Fruit fly (Drosophila melanogaster) whole organism, embryonic: ENCODE data around the gene CG7025.

Source experiments
- Adf1 ChIP-seq: fragments of 200-800 bp; sonication (Bioruptor generic); IDR thresholded peaks from 2 replicates; pipeline ENCODE4 v1.3.6; 2022; ENCODE audit warnings: missing biosample characterization, missing genetic modification characterization
- Bdp1 ChIP-seq: fragments of 200-800 bp; sonication (Bioruptor generic); optimal IDR thresholded peaks from 3 replicates; lab custom pipeline; 2016; ENCODE audit warnings: missing biosample characterization, missing genetic modification characterization
- CG10209 ChIP-seq: fragments of 200-800 bp; sonication (Bioruptor generic); optimal IDR thresholded peaks from 3 replicates; lab custom pipeline; 2017; ENCODE audit warnings: missing biosample characterization, mild to moderate bottlenecking, missing genetic modification characterization, missing genetic modification reagents
- CG10543 ChIP-seq: fragments of 200-800 bp; sonication (Bioruptor generic); optimal IDR thresholded peaks from 3 replicates; lab custom pipeline; 2017; ENCODE audit warnings: missing biosample characterization, mild to moderate bottlenecking, missing genetic modification characterization, moderate library complexity
- CG10979 ChIP-seq: fragments of 200-800 bp; sonication (Bioruptor generic); optimal IDR thresholded peaks from 2 replicates; lab custom pipeline; 2018; ENCODE audit warnings: missing biosample characterization, mild to moderate bottlenecking, missing genetic modification characterization, moderate library complexity
- CG11085 ChIP-seq: fragments of 200-800 bp; sonication (Bioruptor generic); IDR thresholded peaks from 2 replicates; pipeline ENCODE4 v1.3.6; 2022; ENCODE audit warnings: missing biosample characterization, missing genetic modification characterization
- CG12071 ChIP-seq: fragments of 200-800 bp; sonication (Bioruptor generic); optimal IDR thresholded peaks from 3 replicates; lab custom pipeline; 2018; ENCODE audit warnings: missing biosample characterization, mild to moderate bottlenecking, missing genetic modification characterization
- CG12299 ChIP-seq: fragments of 200-800 bp; sonication (Bioruptor generic); optimal IDR thresholded peaks from 2 replicates; lab custom pipeline; 2018; ENCODE audit warnings: missing biosample characterization, mild to moderate bottlenecking, missing genetic modification characterization
- CG13296 ChIP-seq: fragments of 200-800 bp; sonication (Bioruptor generic); optimal IDR thresholded peaks from 3 replicates; lab custom pipeline; 2018; ENCODE audit warnings: missing biosample characterization, mild to moderate bottlenecking, missing genetic modification characterization
- CG14441 ChIP-seq: fragments of 200-800 bp; sonication (Bioruptor generic); IDR thresholded peaks from 2 replicates; pipeline ENCODE4 v1.3.6; 2022; ENCODE audit warnings: missing biosample characterization, missing genetic modification characterization
- CG2678 ChIP-seq: fragments of 200-800 bp; sonication (Bioruptor generic); optimal IDR thresholded peaks from 3 replicates; lab custom pipeline; 2019; ENCODE audit warnings: missing biosample characterization, mild to moderate bottlenecking, missing genetic modification characterization, moderate library complexity
- CG31224 ChIP-seq: fragments of 200-800 bp; sonication (Bioruptor generic); IDR thresholded peaks from 2 replicates; pipeline ENCODE4 v1.3.6; 2022; ENCODE audit warnings: missing biosample characterization, missing genetic modification characterization
- CG3281 ChIP-seq: fragments of 200-800 bp; sonication (Bioruptor generic); optimal IDR thresholded peaks from 3 replicates; lab custom pipeline; 2017; ENCODE audit warnings: missing biosample characterization, mild to moderate bottlenecking, missing genetic modification characterization
- CG34376 ChIP-seq: fragments of 200-800 bp; sonication (Bioruptor generic); optimal IDR thresholded peaks from 2 replicates; lab custom pipeline; 2018; ENCODE audit warnings: missing biosample characterization, mild to moderate bottlenecking, missing genetic modification characterization
- CG34422 ChIP-seq: fragments of 200-800 bp; sonication (Bioruptor generic); IDR thresholded peaks from 3 replicates; pipeline ENCODE4 v1.3.6; 2022; ENCODE audit warnings: missing biosample characterization, missing genetic modification characterization
- CG3995 ChIP-seq: fragments of 200-800 bp; sonication (Bioruptor generic); optimal IDR thresholded peaks from 3 replicates; lab custom pipeline; 2016; ENCODE audit warnings: missing biosample characterization, missing genetic modification characterization
- CG4282 ChIP-seq: fragments of 200-800 bp; sonication (Bioruptor generic); optimal IDR thresholded peaks from 2 replicates; lab custom pipeline; 2016; ENCODE audit warnings: missing biosample characterization, missing genetic modification characterization
- CG4730 ChIP-seq: fragments of 200-800 bp; sonication (Bioruptor generic); IDR thresholded peaks from 2 replicates; pipeline ENCODE4 v1.3.6; 2022; ENCODE audit warnings: missing biosample characterization, missing genetic modification characterization
- CG5180 ChIP-seq: fragments of 200-800 bp; sonication (Bioruptor generic); optimal IDR thresholded peaks from 3 replicates; lab custom pipeline; 2017; ENCODE audit warnings: missing biosample characterization, missing genetic modification characterization, mild to moderate bottlenecking, moderate library complexity, missing genetic modification reagents
- CG7372 ChIP-seq: fragments of 200-800 bp; sonication (Bioruptor generic); IDR thresholded peaks from 2 replicates; pipeline ENCODE4 v1.3.6; 2022; ENCODE audit warnings: missing biosample characterization, missing genetic modification characterization
- CG8765 ChIP-seq: fragments of 200-800 bp; sonication (Bioruptor generic); IDR thresholded peaks from 2 replicates; pipeline ENCODE4 v1.3.6; 2022; ENCODE audit warnings: missing biosample characterization, missing genetic modification characterization
- CrebB ChIP-seq: fragments of 200-800 bp; sonication (Bioruptor generic); optimal IDR thresholded peaks from 3 replicates; lab custom pipeline; 2018; ENCODE audit warnings: missing biosample characterization, mild to moderate bottlenecking, missing genetic modification characterization
- Dbx ChIP-seq: fragments of 200-800 bp; sonication (Bioruptor generic); IDR thresholded peaks from 3 replicates; pipeline ENCODE4 v1.3.6; 2022; ENCODE audit warnings: missing biosample characterization, missing genetic modification characterization
- Doc3 ChIP-seq: fragments of 200-800 bp; sonication (Bioruptor generic); IDR thresholded peaks from 3 replicates; pipeline ENCODE4 v1.3.6; 2022; ENCODE audit warnings: missing biosample characterization, missing genetic modification characterization; ENCODE audit not compliant: partially characterized antibody
- Ets65A ChIP-seq: fragments of 200-800 bp; sonication (Bioruptor generic); peaks from one replicate; lab custom pipeline; 2016; ENCODE audit warnings: missing biosample characterization, missing genetic modification characterization
- GATAe ChIP-seq: fragments of 200-800 bp; sonication (Bioruptor generic); conservative IDR thresholded peaks from 2 replicates; pipeline ENCODE4 v1.3.6; 2022; ENCODE audit warnings: missing biosample characterization, missing genetic modification characterization
- HLH3B ChIP-seq: fragments of 200-800 bp; sonication (Bioruptor generic); IDR thresholded peaks from 2 replicates; pipeline ENCODE4 v1.3.6; 2022; ENCODE audit warnings: missing biosample characterization, missing genetic modification characterization
- HLH4C ChIP-seq: fragments of 200-800 bp; sonication (Bioruptor generic); IDR thresholded peaks from 3 replicates; pipeline ENCODE4 v1.3.6; 2022; ENCODE audit warnings: missing biosample characterization, missing genetic modification characterization; ENCODE audit not compliant: partially characterized antibody
- Hmr ChIP-seq: fragments of 200-800 bp; sonication (Bioruptor generic); optimal IDR thresholded peaks from 3 replicates; lab custom pipeline; 2017; ENCODE audit warnings: mild to moderate bottlenecking, missing biosample characterization, missing genetic modification reagents, missing genetic modification characterization
- Med ChIP-seq: fragments of 200-800 bp; sonication (Bioruptor generic); peaks from one replicate; lab custom pipeline; 2016; ENCODE audit warnings: missing biosample characterization, missing genetic modification characterization, mild to moderate bottlenecking, inconsistent platforms, moderate library complexity
- Nf-YA ChIP-seq: fragments of 200-800 bp; sonication (Bioruptor generic); IDR thresholded peaks from 2 replicates; pipeline ENCODE4 v1.3.6; 2022; ENCODE audit warnings: missing biosample characterization, missing genetic modification characterization
- cad ChIP-seq: fragments of >200 bp; optimal IDR thresholded peaks from 2 replicates; lab custom pipeline; 2017; ENCODE audit warnings: missing biosample characterization, missing genetic modification characterization
- cg ChIP-seq: fragments of 200-800 bp; sonication (Bioruptor generic); optimal IDR thresholded peaks from 3 replicates; lab custom pipeline; 2019; ENCODE audit warnings: missing biosample characterization, mild to moderate bottlenecking, missing genetic modification characterization, moderate library complexity
- chm ChIP-seq: fragments of 200-800 bp; sonication (Bioruptor generic); IDR thresholded peaks from 2 replicates; pipeline ENCODE4 v1.3.6; 2022; ENCODE audit warnings: missing biosample characterization, missing genetic modification characterization
- croc ChIP-seq: fragments of 200-800 bp; sonication (Bioruptor generic); conservative IDR thresholded peaks from 3 replicates; pipeline ENCODE4 v1.3.6; 2022; ENCODE audit warnings: missing biosample characterization, missing genetic modification characterization
- cwo ChIP-seq: fragments of 200-800 bp; sonication (Bioruptor generic); optimal IDR thresholded peaks from 3 replicates; lab custom pipeline; 2017; ENCODE audit warnings: missing biosample characterization, missing genetic modification characterization, mild to moderate bottlenecking, moderate library complexity, missing genetic modification reagents
- dimm ChIP-seq: fragments of 200-800 bp; sonication (Bioruptor generic); IDR thresholded peaks from 2 replicates; pipeline ENCODE4 v1.3.6; 2022; ENCODE audit warnings: missing biosample characterization, missing genetic modification characterization
- eve ChIP-seq, 2 experiments: fragments of >200 bp; optimal IDR thresholded peaks; 2 replicates each; lab custom pipeline; 2017; ENCODE audit warnings: missing biosample characterization in 2 of 2, missing genetic modification characterization in 2 of 2
- exex ChIP-seq: fragments of 200-800 bp; sonication (Bioruptor generic); optimal IDR thresholded peaks from 4 replicates; lab custom pipeline; 2018; ENCODE audit warnings: missing biosample characterization, mild to moderate bottlenecking, missing genetic modification characterization, moderate library complexity
- fd64A ChIP-seq: fragments of 200-800 bp; sonication (Bioruptor generic); optimal IDR thresholded peaks from 3 replicates; lab custom pipeline; 2018; ENCODE audit warnings: missing biosample characterization, mild to moderate bottlenecking, missing genetic modification characterization
- grn ChIP-seq: fragments of 200-800 bp; sonication (Bioruptor generic); optimal IDR thresholded peaks from 3 replicates; lab custom pipeline; 2017; ENCODE audit warnings: missing biosample characterization, missing genetic modification characterization
- lab ChIP-seq: fragments of 200-800 bp; sonication (Bioruptor generic); optimal IDR thresholded peaks from 3 replicates; lab custom pipeline; 2017; ENCODE audit warnings: missing biosample characterization, missing genetic modification characterization, mild to moderate bottlenecking, moderate library complexity, missing genetic modification reagents
- lov ChIP-seq, 2 experiments: fragments of 200-800 bp in 1 of 2; fragments of >200 bp in 1 of 2; sonication (Bioruptor generic) in 1 of 2; IDR thresholded peaks in 1 of 2; optimal IDR thresholded peaks in 1 of 2; 2 replicates in 1 of 2; 3 replicates in 1 of 2; pipeline versions ENCODE4 v1.3.6 to Lab custom; 2017 to 2022; ENCODE audit warnings: missing biosample characterization in 1 of 2, missing genetic modification characterization in 1 of 2
- onecut ChIP-seq: fragments of 200-800 bp; sonication (Bioruptor generic); IDR thresholded peaks from 2 replicates; pipeline ENCODE4 v1.3.6; 2022; ENCODE audit warnings: missing biosample characterization, missing genetic modification characterization
- salm ChIP-seq: fragments of 200-800 bp; sonication (Bioruptor generic); optimal IDR thresholded peaks from 2 replicates; lab custom pipeline; 2018; ENCODE audit warnings: missing biosample characterization, mild to moderate bottlenecking, missing genetic modification characterization
- sd ChIP-seq: fragments of 200-800 bp; sonication (Bioruptor generic); optimal IDR thresholded peaks from 3 replicates; lab custom pipeline; 2018; ENCODE audit warnings: missing biosample characterization, mild to moderate bottlenecking, missing genetic modification characterization, moderate library complexity
- shn ChIP-seq: fragments of 200-800 bp; sonication (Bioruptor generic); optimal IDR thresholded peaks from 3 replicates; lab custom pipeline; 2016; ENCODE audit warnings: missing biosample characterization, missing genetic modification characterization
- vnd ChIP-seq: fragments of 200-800 bp; sonication (Bioruptor generic); IDR thresholded peaks from 3 replicates; pipeline ENCODE4 v1.3.6; 2022; ENCODE audit warnings: missing biosample characterization, missing genetic modification characterization; ENCODE audit not compliant: partially characterized antibody
- wor ChIP-seq: fragments of 200-800 bp; sonication (Bioruptor generic); IDR thresholded peaks from 2 replicates; pipeline ENCODE4 v1.3.6; 2022; ENCODE audit warnings: missing biosample characterization, missing genetic modification characterization

CG7025 gene

DNA sequence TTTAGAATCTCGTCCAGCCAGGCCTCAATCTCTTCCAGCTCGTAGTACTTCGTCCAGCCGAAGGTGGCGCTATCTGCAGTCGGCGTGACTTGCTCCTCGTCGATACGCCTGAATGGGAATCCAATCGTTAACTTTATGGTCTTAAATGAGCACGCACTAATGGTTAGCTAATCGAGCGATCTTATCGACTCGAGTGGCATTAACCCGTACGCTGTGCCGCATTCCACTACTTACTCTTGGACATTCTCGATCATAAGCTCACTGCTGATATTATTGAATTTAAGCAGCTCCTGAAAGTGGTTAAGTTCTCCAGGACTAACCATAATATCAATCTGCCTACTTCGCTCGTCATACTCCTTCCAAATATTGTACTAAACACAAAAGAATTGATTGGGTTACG lies 2.0 kb downstream of the CG7025 start:
- TF ChIP-seq Ets65A (GFP tag; lab: Kevin White, UChicago) (peak; percentile 36), exex (tag; lab: Kevin White, UChicago) (peak; percentile 83), Nf-YA (GFP tag; lab: Robert Waterston, UW) (no peak), grn (GFP tag; lab: Kevin White, UChicago) (peak; percentile 66), sd (peak; percentile 80)
- TF ChIP-seq, all 482 proteins: peak for 4

DNA sequence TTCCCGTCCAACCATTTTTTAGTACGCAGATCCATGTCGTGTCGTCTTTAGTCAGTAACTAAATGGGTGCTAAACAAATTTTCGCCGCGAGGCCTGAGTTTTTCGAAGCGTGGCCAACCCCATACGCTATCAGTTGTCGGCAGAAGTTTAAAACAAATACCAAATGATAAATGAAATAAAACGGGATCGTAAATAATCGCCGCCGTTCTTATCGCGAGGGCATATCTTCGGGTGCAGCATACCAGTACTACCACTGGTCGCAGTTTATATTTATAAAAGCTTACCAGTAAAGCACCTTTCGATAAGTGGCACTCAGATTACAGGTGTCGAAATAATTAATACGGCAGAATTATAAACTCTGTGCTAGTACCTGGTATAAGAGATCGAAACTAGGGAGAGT lies 7.2 kb downstream of the CG7025 start:
- no peak for TF ChIP-seq Doc3 (GFP tag; lab: Robert Waterston, UW)
- TF ChIP-seq vnd (GFP tag; lab: Robert Waterston, UW) = 0 out of 3 replicates have a peak, but pooled peaks have one; percentile 32
- no peak for TF ChIP-seq CG34422 (GFP tag; lab: Robert Waterston, UW)
- peak; percentile 33 for TF ChIP-seq Med
- TF ChIP-seq shn (GFP tag; lab: Kevin White, UChicago) = no peak
- TF ChIP-seq cg (GFP tag; lab: Kevin White, UChicago) = no peak
- no peak for TF ChIP-seq chm (GFP tag; lab: Robert Waterston, UW)
- no peak for TF ChIP-seq CG12299 (tag; lab: Kevin White, UChicago)
- TF ChIP-seq GATAe = peak; percentile 57; the same call in 1 of the 2 replicates
- no peak for TF ChIP-seq CG2678 (tag; lab: Kevin White, UChicago)
- no peak for TF ChIP-seq onecut (GFP tag; lab: Robert Waterston, UW)
- no peak for TF ChIP-seq HLH4C
- TF ChIP-seq croc (GFP tag; lab: Robert Waterston, UW) = no peak
- TF ChIP-seq CG4730 (GFP tag; lab: Robert Waterston, UW) = no peak
- no peak for TF ChIP-seq dimm (GFP tag; lab: Robert Waterston, UW)
- no peak for TF ChIP-seq Hmr
- TF ChIP-seq CG8765 (GFP tag; lab: Robert Waterston, UW) = no peak
- peak; percentile 25 for TF ChIP-seq CG10543 (GFP tag; lab: Kevin White, UChicago)
- no peak for TF ChIP-seq CG4282 (GFP tag; lab: Kevin White, UChicago)
- no peak for TF ChIP-seq CG11085 (GFP tag; lab: Robert Waterston, UW)
- TF ChIP-seq CG3995 (GFP tag; lab: Kevin White, UChicago) = no peak
- peak; percentile 35 for TF ChIP-seq CG12071 (GFP tag; lab: Kevin White, UChicago)
- TF ChIP-seq lab = peak; percentile 83
- TF ChIP-seq CG13296 (GFP tag; lab: Kevin White, UChicago) = peak; percentile 38
- no peak for TF ChIP-seq fd64A (GFP tag; lab: Kevin White, UChicago)
- TF ChIP-seq CG5180 (GFP tag; lab: Kevin White, UChicago) = no peak
- no peak for TF ChIP-seq CG10209 (GFP tag; lab: Kevin White, UChicago)
- no peak for TF ChIP-seq Dbx
- TF ChIP-seq CG7372 (GFP tag; lab: Robert Waterston, UW) = no peak
- no peak for TF ChIP-seq CG3281 (GFP tag; lab: Kevin White, UChicago)
- TF ChIP-seq cad (GFP tag; lab: Kevin White, UChicago) = no peak
- TF ChIP-seq Adf1 (GFP tag; lab: Robert Waterston, UW) = peak; percentile 11; the same call in 1 of the 2 replicates
- TF ChIP-seq wor (GFP tag; lab: Robert Waterston, UW) = no peak
- TF ChIP-seq HLH3B = no peak
- peak; percentile 95 for TF ChIP-seq exex (tag; lab: Kevin White, UChicago)
- TF ChIP-seq lov (optimal IDR thresholded peaks at IDR 0.05; lab: Kevin White, UChicago) = no peak
- TF ChIP-seq lov (GFP tag; IDR thresholded peaks at IDR 0.05; lab: Robert Waterston, UW) = no peak
- TF ChIP-seq CG10979 (tag; lab: Kevin White, UChicago) = no peak
- TF ChIP-seq CrebB (tag; lab: Kevin White, UChicago) = no peak
- no peak for TF ChIP-seq CG14441 (GFP tag; lab: Robert Waterston, UW)
- peak; percentile 23 for TF ChIP-seq cwo
- peak; percentile 97 for TF ChIP-seq CG34376 (GFP tag; lab: Kevin White, UChicago)
- peak; percentile 30 for TF ChIP-seq salm (tag; lab: Kevin White, UChicago)
- TF ChIP-seq Bdp1 (GFP tag; lab: Kevin White, UChicago) = no peak
- no peak for TF ChIP-seq eve (GFP tag; optimal IDR thresholded peaks at IDR 0.05; lab: Kevin White, UChicago)
- no peak for TF ChIP-seq CG31224 (GFP tag; lab: Robert Waterston, UW)
- TF ChIP-seq sd = peak; percentile 97
